Worm (Caenorhabditis elegans) whole organism, L4 larva: Measurements from ENCODE around the gene spch-1.

Source experiments
- D1046.2 ChIP-seq: fragments of 200-800 bp; sonication (Bioruptor generic); IDR thresholded peaks from 2 replicates; pipeline ENCODE4 v1.3.6; 2022; ENCODE audit warnings: missing genetic modification characterization, missing compliant biosample characterization
- Y48G9A.11 ChIP-seq: fragments of 200-800 bp; sonication (Bioruptor generic); IDR thresholded peaks from 2 replicates; pipeline ENCODE4 v1.3.6; 2022; ENCODE audit warnings: missing genetic modification reagents, missing genetic modification characterization, missing compliant biosample characterization
- Y5F2A.4 ChIP-seq: fragments of 200-800 bp; sonication (Bioruptor generic); optimal IDR thresholded peaks from 2 replicates; lab custom pipeline; 2018; ENCODE audit warnings: mild to moderate bottlenecking, missing genetic modification characterization, missing compliant biosample characterization
- Y75B8A.6 ChIP-seq: fragments of 200-800 bp; sonication (Bioruptor generic); IDR thresholded peaks from 2 replicates; pipeline ENCODE4 v1.3.6; 2022; ENCODE audit warnings: missing genetic modification reagents, missing genetic modification characterization, missing compliant biosample characterization
- aha-1 ChIP-seq: fragments of 150-350 bp; peaks from one replicate; lab custom pipeline; 2014; ENCODE audit warnings: missing biosample characterization, missing genetic modification characterization
- aly-2 ChIP-seq: sonication (generic microtip); optimal IDR thresholded peaks from 2 replicates; lab custom pipeline; 2018; ENCODE audit warnings: missing biosample characterization, missing genetic modification characterization
- attf-4 ChIP-seq: sonication (generic microtip); optimal IDR thresholded peaks from 3 replicates; lab custom pipeline; 2017; ENCODE audit warnings: missing biosample characterization, missing genetic modification characterization
- ceh-20 ChIP-seq: fragments of 200-800 bp; sonication (Bioruptor generic); IDR thresholded peaks from 2 replicates; pipeline ENCODE4 v1.3.6; 2022; ENCODE audit warnings: missing genetic modification reagents, missing genetic modification characterization, missing compliant biosample characterization
- daf-12 ChIP-seq: fragments of 150-350 bp; optimal IDR thresholded peaks from 2 replicates; lab custom pipeline; 2014; ENCODE audit warnings: missing biosample characterization, missing genetic modification reagents, missing genetic modification characterization
- daf-16 ChIP-seq, 3 experiments: sonication (generic microtip); optimal IDR thresholded peaks; 2 replicates each; lab custom pipeline; 2016 to 2017; ENCODE audit warnings: missing genetic modification characterization in 3 of 3, missing genetic modification reagents in 3 of 3, mild to moderate bottlenecking in 2 of 3, missing compliant biosample characterization in 2 of 3, missing biosample characterization in 1 of 3, moderate library complexity in 1 of 3
- dve-1 ChIP-seq: sonication (generic microtip); optimal IDR thresholded peaks from 2 replicates; lab custom pipeline; 2017; ENCODE audit warnings: antibody characterized with exemption, mild to moderate bottlenecking, missing genetic modification characterization, missing compliant biosample characterization; ENCODE audit not compliant: insufficient read depth
- jun-1 ChIP-seq: fragments of 150-350 bp; optimal IDR thresholded peaks from 2 replicates; lab custom pipeline; 2014; ENCODE audit warnings: missing biosample characterization, missing genetic modification reagents, missing genetic modification characterization
- lin-1 ChIP-seq: fragments of 200-800 bp; sonication (Bioruptor generic); IDR thresholded peaks from 2 replicates; pipeline ENCODE4 v1.3.6; 2022; ENCODE audit warnings: missing genetic modification reagents, missing genetic modification characterization, missing compliant biosample characterization
- lin-13 ChIP-seq: fragments of 150-350 bp; optimal IDR thresholded peaks from 2 replicates; lab custom pipeline; 2014; ENCODE audit warnings: missing biosample characterization, missing genetic modification reagents, missing genetic modification characterization
- lin-38 ChIP-seq: fragments of 200-800 bp; sonication (Bioruptor generic); IDR thresholded peaks from 2 replicates; pipeline ENCODE4 v1.3.6; 2022; ENCODE audit warnings: missing genetic modification reagents, missing genetic modification characterization, missing compliant biosample characterization
- lin-39 ChIP-seq: fragments of 150-350 bp; optimal IDR thresholded peaks from 2 replicates; lab custom pipeline; 2014; ENCODE audit warnings: missing biosample characterization, missing genetic modification reagents, missing genetic modification characterization
- madf-9 ChIP-seq: fragments of 200-800 bp; sonication (Bioruptor generic); conservative IDR thresholded peaks from 2 replicates; pipeline ENCODE4 v1.3.6; 2022; ENCODE audit warnings: missing genetic modification reagents, missing genetic modification characterization, missing compliant biosample characterization
- mdl-1 ChIP-seq, 2 experiments: fragments of 150-350 bp in 1 of 2; sonication (generic microtip) in 1 of 2; optimal IDR thresholded peaks; 2 replicates each; lab custom pipeline; 2014 to 2017; ENCODE audit warnings: missing biosample characterization in 2 of 2, missing genetic modification characterization in 2 of 2
- mdt-29 ChIP-seq: fragments of 200-800 bp; sonication (Bioruptor generic); IDR thresholded peaks from 2 replicates; pipeline ENCODE4 v1.3.6; 2022; ENCODE audit warnings: missing genetic modification reagents, missing genetic modification characterization, missing compliant biosample characterization
- mes-2 ChIP-seq: sonication (generic microtip); optimal IDR thresholded peaks from 2 replicates; lab custom pipeline; 2016; ENCODE audit warnings: missing genotype, mild to moderate bottlenecking, missing genetic modification characterization, missing compliant biosample characterization; ENCODE audit not compliant: poor library complexity, severe bottlenecking
- mxl-2 ChIP-seq: fragments of 200-800 bp; sonication (Bioruptor generic); conservative IDR thresholded peaks from 2 replicates; pipeline ENCODE4 v1.3.6; 2022; ENCODE audit warnings: missing genetic modification reagents, missing genetic modification characterization, missing compliant biosample characterization
- nhr-111 ChIP-seq: fragments of 200-800 bp; sonication (Bioruptor generic); optimal IDR thresholded peaks from 2 replicates; lab custom pipeline; 2018; ENCODE audit warnings: mild to moderate bottlenecking, missing genetic modification characterization, missing compliant biosample characterization
- nhr-42 ChIP-seq: fragments of 200-800 bp; sonication (Bioruptor generic); IDR thresholded peaks from 2 replicates; pipeline ENCODE4 v1.3.6; 2022; ENCODE audit warnings: missing genetic modification characterization, missing compliant biosample characterization
- nhr-6 ChIP-seq: fragments of 150-350 bp; optimal IDR thresholded peaks from 2 replicates; lab custom pipeline; 2014; ENCODE audit warnings: missing biosample characterization, missing genetic modification characterization
- nhr-76 ChIP-seq: fragments of 150-350 bp; optimal IDR thresholded peaks from 2 replicates; lab custom pipeline; 2014; ENCODE audit warnings: missing biosample characterization, missing genetic modification characterization
- tag-97 ChIP-seq: fragments of 200-800 bp; sonication (Bioruptor generic); IDR thresholded peaks from 2 replicates; pipeline ENCODE4 v1.3.6; 2022; ENCODE audit warnings: missing genetic modification characterization, missing compliant biosample characterization
- unc-39 ChIP-seq: sonication (generic microtip); optimal IDR thresholded peaks from 2 replicates; lab custom pipeline; 2017; ENCODE audit warnings: missing biosample characterization, missing genetic modification characterization
- unc-62 ChIP-seq, 3 experiments: fragments of 150-350 bp in 1 of 3; sonication (generic microtip); optimal IDR thresholded peaks in 2 of 3; peaks in 1 of 3; 1 replicate in 1 of 3; 2 replicates in 2 of 3; lab custom pipeline; 2014 to 2017; ENCODE audit warnings: missing biosample characterization in 3 of 3, missing genetic modification characterization in 3 of 3, missing genetic modification reagents in 3 of 3, missing genotype in 1 of 3
- zag-1 ChIP-seq: fragments of 150-350 bp; optimal IDR thresholded peaks from 2 replicates; lab custom pipeline; 2014; ENCODE audit warnings: missing biosample characterization, missing genetic modification characterization

Gene spch-1

DNA sequence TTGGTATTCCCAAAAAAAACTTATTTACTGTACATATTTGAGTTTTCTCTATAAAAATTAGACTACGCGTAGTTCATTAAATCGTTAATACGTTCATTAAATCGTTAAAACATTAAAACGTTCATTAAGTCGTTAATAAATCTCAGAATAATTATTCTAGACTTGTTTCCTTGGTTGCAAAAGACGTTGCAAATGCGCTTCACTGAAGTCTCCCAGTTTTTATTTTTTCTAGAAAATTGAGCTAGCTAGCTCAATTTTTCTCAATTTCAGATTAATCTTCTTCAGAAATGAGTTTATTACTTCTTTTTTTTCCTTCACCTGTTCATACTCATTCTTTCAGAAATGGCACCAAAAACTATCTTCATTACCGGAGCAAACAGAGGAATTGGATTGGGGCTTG is 33.6 kb upstream of the spch-1 start:
- no peak for TF ChIP-seq Y48G9A.11
- peak in 1 of 2 experiments; percentile 9 for TF ChIP-seq unc-62 (GFP tag; optimal IDR thresholded peaks at IDR 0.05 in 1 of 2; lab: Kevin White, UChicago)
- TF ChIP-seq unc-62 (tag; optimal IDR thresholded peaks at IDR 0.05; lab: Kevin White, UChicago): no peak
- TF ChIP-seq, all 104 proteins: peak for 1

DNA sequence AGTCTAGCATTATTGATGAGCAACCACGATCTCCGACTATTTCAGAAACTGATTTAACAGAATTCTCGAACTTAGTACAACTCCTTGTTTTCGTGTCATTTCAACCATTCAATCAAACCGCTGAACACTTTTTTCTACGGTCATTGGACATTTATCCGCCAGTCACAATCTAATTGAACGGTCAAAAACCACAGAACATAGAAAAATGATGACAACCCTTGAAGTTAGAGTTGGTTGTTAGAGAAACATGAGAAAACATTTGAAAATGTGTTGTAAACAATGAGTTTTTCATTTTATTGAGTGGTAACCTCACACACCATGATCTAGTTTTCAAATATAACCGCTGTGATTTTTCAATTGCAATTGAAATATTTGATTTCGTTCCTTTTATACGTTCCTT is 33.1 kb upstream of the spch-1 start:
- TF ChIP-seq mdt-29 (GFP tag; lab: Robert Waterston, UW) (no peak), mxl-2 (no peak), daf-16 (GFP tag; optimal IDR thresholded peaks at IDR 0.05; lab: Kevin White, UChicago) (no peak), daf-16 (tag; optimal IDR thresholded peaks at IDR 0.05; lab: Kevin White, UChicago) (peak; percentile 46)

DNA sequence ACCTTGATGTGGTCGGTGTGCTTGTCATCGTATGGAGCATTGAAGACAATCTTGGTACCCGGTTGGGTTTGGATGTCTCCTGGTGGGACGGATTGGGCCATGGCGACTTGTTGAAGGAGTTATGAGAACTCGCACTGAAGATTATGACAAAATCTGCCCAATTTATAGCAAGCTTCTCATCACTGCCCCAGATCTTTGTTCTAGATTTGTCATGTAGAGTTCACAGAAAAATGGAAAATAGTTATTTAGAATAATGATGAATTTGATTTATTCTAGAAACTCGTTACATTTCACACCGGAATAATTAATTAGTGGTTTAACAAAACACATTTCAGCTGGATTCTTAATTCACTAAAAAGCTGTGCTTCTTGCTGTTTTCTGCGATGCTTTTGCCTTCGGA is 32.3 kb upstream of the spch-1 start, which contains the start of gene msp-38:
msp-38 (minus strand) TSS at position 101 of the 400 bp plus-strand sequence.
- TF ChIP-seq unc-39 (no peak), nhr-76 (tag; lab: Kevin White, UChicago) (no peak), ceh-20 (GFP tag; lab: Robert Waterston, UW) (no peak), zag-1 (tag; lab: Kevin White, UChicago) (no peak), lin-38 (GFP tag; lab: Robert Waterston, UW) (no peak), attf-4 (tag; lab: Kevin White, UChicago) (no peak), lin-1 (GFP tag; lab: Robert Waterston, UW) (no peak), nhr-6 (tag; lab: Kevin White, UChicago) (no peak), tag-97 (GFP tag; lab: Robert Waterston, UW) (no peak), D1046.2 (GFP tag; lab: Robert Waterston, UW) (no peak), daf-12 (tag; lab: Kevin White, UChicago) (no peak)

DNA sequence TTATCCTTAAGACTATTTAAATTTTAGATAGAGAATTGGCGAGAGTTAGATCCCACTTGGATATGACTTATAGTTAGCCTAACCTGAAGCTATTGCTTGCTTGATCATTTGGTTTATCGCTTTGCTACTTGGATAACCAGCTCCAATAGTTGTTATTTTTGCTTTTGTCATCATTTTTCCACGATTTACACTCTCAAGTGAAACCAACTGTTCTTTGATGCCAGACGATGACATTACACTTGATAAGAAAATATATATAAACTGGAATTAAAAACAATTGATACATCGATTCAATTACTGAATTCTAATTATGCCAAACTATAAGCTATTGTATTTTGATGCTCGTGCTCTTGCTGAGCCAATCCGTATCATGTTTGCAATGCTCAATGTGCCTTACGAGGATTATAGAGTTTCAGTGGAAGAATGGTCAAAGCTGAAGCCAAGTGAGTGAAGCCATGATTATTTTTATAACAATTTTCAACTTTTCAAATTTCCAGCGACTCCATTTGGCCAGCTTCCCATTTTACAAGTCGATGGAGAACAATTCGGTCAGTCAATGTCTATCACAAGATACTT is 30.7 kb upstream of the spch-1 start, which contains the start of the genes gst-2, gst-4 and dhs-12:
gst-2 (minus strand) TSS at position 132 of the 576 bp plus-strand sequence.
gst-4 (plus strand) TSS at position 296 of the 576 bp plus-strand sequence.
dhs-12 (plus strand) TSS at position 526 of the 576 bp plus-strand sequence.
- no peak for TF ChIP-seq mdl-1 (tag; optimal IDR thresholded peaks at IDR 0.05; lab: Kevin White, UChicago)
- TF ChIP-seq dve-1 (tag; lab: Kevin White, UChicago): peak; percentile 9
- TF ChIP-seq mdt-29 (GFP tag; lab: Robert Waterston, UW): no peak
- TF ChIP-seq aly-2 (tag; lab: Kevin White, UChicago): no peak
- no peak for TF ChIP-seq mes-2
- no peak for TF ChIP-seq aha-1 (tag; lab: Kevin White, UChicago)
- TF ChIP-seq daf-16 (GFP tag; optimal IDR thresholded peaks at IDR 0.05; lab: Kevin White, UChicago): no peak
- peak; percentile 59 for TF ChIP-seq daf-16 (tag; optimal IDR thresholded peaks at IDR 0.05; lab: Kevin White, UChicago)
- TF ChIP-seq, all 104 proteins: peak for 2

ce11 chrIV:10140143-10140542 is 28.8 kb upstream of the spch-1 start, which contains the start of gene gst-3:
gst-3 (minus strand) TSS chrIV:10140243.
- TF ChIP-seq unc-62 (GFP tag; optimal IDR thresholded peaks at IDR 0.05 in 1 of 2; lab: Kevin White, UChicago) (peak in 1 of 2 experiments; percentile 23), unc-62 (tag; optimal IDR thresholded peaks at IDR 0.05; lab: Kevin White, UChicago) (no peak), Y75B8A.6 (no peak)

- TF ChIP-seq Y75B8A.6 (no peak), jun-1 (tag; lab: Kevin White, UChicago) (no peak), lin-13 (GFP tag; lab: Kevin White, UChicago) (no peak), unc-39 (no peak), madf-9 (GFP tag; lab: Robert Waterston, UW) (no peak), lin-39 (no peak), nhr-42 (GFP tag; lab: Robert Waterston, UW) (no peak), Y5F2A.4 (no peak), nhr-111 (no peak)
Observed at ce11 chrIV:10137804-10138203, 26.5 kb upstream of the spch-1 start, which contains the start of gene K08F4.12. K08F4.12 (plus strand) TSS chrIV:10138104.
